Worm (Caenorhabditis elegans) whole organism, L3 larva: ENCODE data around the gene srbc-12.

Experiments
- ceh-82 ChIP-seq: fragments of 150-350 bp; optimal IDR thresholded peaks from 2 replicates; lab custom pipeline; 2014; ENCODE audit warnings: missing biosample characterization, missing genetic modification characterization
- fos-1 ChIP-seq: fragments of 150-350 bp; optimal IDR thresholded peaks from 2 replicates; lab custom pipeline; 2014; ENCODE audit warnings: missing biosample characterization, missing genetic modification characterization

- TF ChIP-seq ceh-82 (tag; lab: Kevin White, UChicago) (no peak), fos-1 (no peak)
Measured at ce11 chrV:817182-817581, 32.4 kb upstream of the srbc-12 start, which contains the start of gene R13D11.1.
